5 worm cellular contexts compared by ENCODE assay signal in genomic region chrII:3743684-3744200, ce11.
TF ChIP-seq lines count a peak whose summit lies in the region.

Gene nta-1, minus strand, starts transcription at chrII:3743814.

TF ChIP-seq in whole organism, L1 larva, 84 proteins besides CTCF, POLR2A, EP300 and RAD21 (continues in another document):
- no peak for TF ChIP-seq pqm-1 (tag; optimal IDR thresholded peaks at IDR 0.05; lab: Kevin White, UChicago)
- peak in 1 of 2 experiments; percentile 39 for TF ChIP-seq lin-35 (GFP tag; optimal IDR thresholded peaks at IDR 0.05; lab: Kevin White, UChicago)
- TF ChIP-seq lin-14 (GFP tag; optimal IDR thresholded peaks at IDR 0.05; lab: Kevin White, UChicago), result peak; percentile 75
- no peak for TF ChIP-seq blmp-1 (tag; optimal IDR thresholded peaks at IDR 0.05; lab: Kevin White, UChicago)
- TF ChIP-seq zag-1 (tag; optimal IDR thresholded peaks at IDR 0.05; lab: Kevin White, UChicago), result no peak
- TF ChIP-seq efl-3 (GFP tag; optimal IDR thresholded peaks at IDR 0.05; lab: Kevin White, UChicago), result no peak
- TF ChIP-seq isw-1 (GFP tag; IDR thresholded peaks at IDR 0.05; lab: Robert Waterston, UW), result no peak
- no peak for TF ChIP-seq lin-15B (tag; optimal IDR thresholded peaks at IDR 0.05; lab: Kevin White, UChicago)
- TF ChIP-seq ceh-88 (GFP tag; IDR thresholded peaks at IDR 0.05; lab: Robert Waterston, UW), result no peak
- TF ChIP-seq vab-15 (tag; optimal IDR thresholded peaks at IDR 0.05; lab: Kevin White, UChicago), result no peak
- no peak for TF ChIP-seq snpc-4 (tag; optimal IDR thresholded peaks at IDR 0.05; lab: Kevin White, UChicago)
- no peak for TF ChIP-seq mep-1 (tag; optimal IDR thresholded peaks at IDR 0.05; lab: Kevin White, UChicago)
- TF ChIP-seq irx-1 (tag; optimal IDR thresholded peaks at IDR 0.05; lab: Kevin White, UChicago), result no peak
- TF ChIP-seq pag-3 (tag; optimal IDR thresholded peaks at IDR 0.05; lab: Kevin White, UChicago; ENCODE audit: borderline replicate concordance, insufficient read depth), result no peak
- no peak for TF ChIP-seq unc-130 (tag; optimal IDR thresholded peaks at IDR 0.05; lab: Kevin White, UChicago)
- no peak for TF ChIP-seq ceh-82 (tag; optimal IDR thresholded peaks at IDR 0.05; lab: Kevin White, UChicago)
- no peak for TF ChIP-seq nhr-71 (tag; optimal IDR thresholded peaks at IDR 0.05; lab: Kevin White, UChicago)
- no peak for TF ChIP-seq egl-27 (tag; optimal IDR thresholded peaks at IDR 0.05; lab: Kevin White, UChicago)
- no peak for TF ChIP-seq pax-3 (tag; optimal IDR thresholded peaks at IDR 0.05; lab: Kevin White, UChicago)

TF ChIP-seq in whole organism, L2 larva, 48 proteins besides CTCF, POLR2A, EP300 and RAD21:
- TF ChIP-seq skn-1 (tag; optimal IDR thresholded peaks at IDR 0.05; lab: Kevin White, UChicago) (no peak), sma-9 (GFP tag; optimal IDR thresholded peaks at IDR 0.05; lab: Kevin White, UChicago) (peak; percentile 62), sma-9 (tag; optimal IDR thresholded peaks at IDR 0.05; lab: Kevin White, UChicago) (no peak)
TF ChIP-seq in whole organism, L2 larva: peak in this region for 1.

TF ChIP-seq in whole organism, L3 larva, 47 proteins besides CTCF, POLR2A, EP300 and RAD21:
- TF ChIP-seq pha-4 (tag; optimal IDR thresholded peaks at IDR 0.05; lab: Kevin White, UChicago), result peak; percentile 76
- no peak for TF ChIP-seq ZK546.5 (tag; optimal IDR thresholded peaks at IDR 0.05; lab: Kevin White, UChicago)
- TF ChIP-seq nhr-25 (tag; optimal IDR thresholded peaks at IDR 0.05; lab: Kevin White, UChicago), result no peak
- TF ChIP-seq elt-2 (tag; optimal IDR thresholded peaks at IDR 0.05; lab: Kevin White, UChicago), result peak; percentile 24
- no peak for TF ChIP-seq fos-1 (tag; optimal IDR thresholded peaks at IDR 0.05; lab: Kevin White, UChicago)
- TF ChIP-seq nhr-28 (tag; optimal IDR thresholded peaks at IDR 0.05; lab: Kevin White, UChicago), result no peak
- TF ChIP-seq pqm-1 (tag; optimal IDR thresholded peaks at IDR 0.05; lab: Kevin White, UChicago), result peak; percentile 51
- no peak for TF ChIP-seq ceh-28 (tag; optimal IDR thresholded peaks at IDR 0.05; lab: Kevin White, UChicago)

TF ChIP-seq in whole organism, L4 larva, 104 proteins besides CTCF, POLR2A, EP300 and RAD21:
- TF ChIP-seq zfp-2 (tag; optimal IDR thresholded peaks at IDR 0.05; lab: Kevin White, UChicago) (no peak), T26A8.4 (GFP tag; IDR thresholded peaks at IDR 0.05; lab: Robert Waterston, UW) (no peak), lin-29 (GFP tag; IDR thresholded peaks at IDR 0.05; lab: Robert Waterston, UW) (no peak), hlh-11 (tag; optimal IDR thresholded peaks at IDR 0.05; lab: Kevin White, UChicago) (peak; percentile 51), daf-12 (tag; optimal IDR thresholded peaks at IDR 0.05; lab: Kevin White, UChicago) (no peak), fos-1 (tag; optimal IDR thresholded peaks at IDR 0.05; lab: Kevin White, UChicago) (no peak), nhr-77 (tag; optimal IDR thresholded peaks at IDR 0.05; lab: Kevin White, UChicago) (peak; percentile 13), mdt-29 (GFP tag; IDR thresholded peaks at IDR 0.05; lab: Robert Waterston, UW) (no peak), daf-16 (GFP tag; optimal IDR thresholded peaks at IDR 0.05; lab: Kevin White, UChicago) (no peak), daf-16 (tag; optimal IDR thresholded peaks at IDR 0.05; lab: Kevin White, UChicago) (peak; percentile 64), ceh-28 (tag; optimal IDR thresholded peaks at IDR 0.05; lab: Kevin White, UChicago) (no peak), duxl-1 (tag; optimal IDR thresholded peaks at IDR 0.05; lab: Kevin White, UChicago; ENCODE audit: poor library complexity) (peak; percentile 76), dmd-6 (GFP tag; IDR thresholded peaks at IDR 0.05; lab: Robert Waterston, UW) (peak; percentile 58), nhr-28 (tag; optimal IDR thresholded peaks at IDR 0.05; lab: Kevin White, UChicago) (peak; percentile 91), mdl-1 (tag; optimal IDR thresholded peaks at IDR 0.05; lab: Kevin White, UChicago) (peak in 1 of 2 experiments; percentile 22), pqm-1 (tag; optimal IDR thresholded peaks at IDR 0.05; lab: Kevin White, UChicago) (peak; percentile 50), snpc-1.2 (GFP tag; IDR thresholded peaks at IDR 0.05; lab: Robert Waterston, UW) (no peak), hmg-1.1 (GFP tag; IDR thresholded peaks at IDR 0.05; lab: Robert Waterston, UW) (0 out of 2 replicates have a peak, but pooled peaks have one; percentile 36), mes-2 (tag; optimal IDR thresholded peaks at IDR 0.05; lab: Kevin White, UChicago; ENCODE audit: poor library complexity, severe bottlenecking) (no peak), lin-1 (GFP tag; IDR thresholded peaks at IDR 0.05; lab: Robert Waterston, UW) (no peak), nhr-111 (GFP tag; optimal IDR thresholded peaks at IDR 0.05; lab: Kevin White, UChicago) (no peak), unc-62 (GFP tag; optimal IDR thresholded peaks at IDR 0.05 in 1 of 2; lab: Kevin White, UChicago) (peak in 1 of 2 experiments; percentile 97), unc-62 (tag; optimal IDR thresholded peaks at IDR 0.05; lab: Kevin White, UChicago) (no peak), ceh-32 (tag; optimal IDR thresholded peaks at IDR 0.05; lab: Kevin White, UChicago; ENCODE audit: poor library complexity) (no peak), egl-27 (tag; optimal IDR thresholded peaks at IDR 0.05; lab: Kevin White, UChicago) (no peak), zip-2 (tag; optimal IDR thresholded peaks at IDR 0.05; lab: Kevin White, UChicago) (no peak), nhr-102 (tag; optimal IDR thresholded peaks at IDR 0.05; lab: Kevin White, UChicago) (peak; percentile 74)
TF ChIP-seq in whole organism, L4 larva: peak in this region for 11.

TF ChIP-seq in whole organism, young adult, 124 proteins besides CTCF, POLR2A, EP300 and RAD21:
- peak; percentile 58 for TF ChIP-seq nhr-80 (tag; optimal IDR thresholded peaks at IDR 0.05; lab: Kevin White, UChicago)
- TF ChIP-seq egrh-3 (GFP tag; IDR thresholded peaks at IDR 0.05; lab: Robert Waterston, UW), result no peak
- no peak for TF ChIP-seq sea-2 (GFP tag; IDR thresholded peaks at IDR 0.05; lab: Robert Waterston, UW)
- TF ChIP-seq madf-10 (tag; optimal IDR thresholded peaks at IDR 0.05; lab: Kevin White, UChicago), result no peak
- peak; percentile 29 for TF ChIP-seq tbp1 (GFP tag; optimal IDR thresholded peaks at IDR 0.05; lab: Kevin White, UChicago)
- no peak for TF ChIP-seq rpc-1 (optimal IDR thresholded peaks at IDR 0.05; lab: Kevin White, UChicago)
- TF ChIP-seq rpc-1 (tag; optimal IDR thresholded peaks at IDR 0.05; lab: Kevin White, UChicago), result no peak
- TF ChIP-seq C06A6.2 (GFP tag; conservative IDR thresholded peaks at IDR 0.05; lab: Robert Waterston, UW), result no peak
- TF ChIP-seq akir-1 (GFP tag; optimal IDR thresholded peaks at IDR 0.05; lab: Kevin White, UChicago), result no peak
- TF ChIP-seq dox-1 (GFP tag; IDR thresholded peaks at IDR 0.05; lab: Robert Waterston, UW), result 0 out of 2 replicates have a peak, but pooled peaks have one; percentile 11
